Worm (Caenorhabditis elegans) whole organism, L4 larva: ENCODE results near the gene W05E10.5.

Experiments
- F44E2.7 ChIP-seq: fragments of 200-800 bp; sonication (Bioruptor generic); IDR thresholded peaks from 2 replicates; pipeline ENCODE4 v2.1.2; 2022; ENCODE audit warnings: missing genetic modification characterization, missing compliant biosample characterization
- mep-1 ChIP-seq: fragments of 150-350 bp; sonication (generic microtip); optimal IDR thresholded peaks from 3 replicates; lab custom pipeline; 2014; ENCODE audit warnings: missing biosample characterization, missing genetic modification characterization

DNA sequence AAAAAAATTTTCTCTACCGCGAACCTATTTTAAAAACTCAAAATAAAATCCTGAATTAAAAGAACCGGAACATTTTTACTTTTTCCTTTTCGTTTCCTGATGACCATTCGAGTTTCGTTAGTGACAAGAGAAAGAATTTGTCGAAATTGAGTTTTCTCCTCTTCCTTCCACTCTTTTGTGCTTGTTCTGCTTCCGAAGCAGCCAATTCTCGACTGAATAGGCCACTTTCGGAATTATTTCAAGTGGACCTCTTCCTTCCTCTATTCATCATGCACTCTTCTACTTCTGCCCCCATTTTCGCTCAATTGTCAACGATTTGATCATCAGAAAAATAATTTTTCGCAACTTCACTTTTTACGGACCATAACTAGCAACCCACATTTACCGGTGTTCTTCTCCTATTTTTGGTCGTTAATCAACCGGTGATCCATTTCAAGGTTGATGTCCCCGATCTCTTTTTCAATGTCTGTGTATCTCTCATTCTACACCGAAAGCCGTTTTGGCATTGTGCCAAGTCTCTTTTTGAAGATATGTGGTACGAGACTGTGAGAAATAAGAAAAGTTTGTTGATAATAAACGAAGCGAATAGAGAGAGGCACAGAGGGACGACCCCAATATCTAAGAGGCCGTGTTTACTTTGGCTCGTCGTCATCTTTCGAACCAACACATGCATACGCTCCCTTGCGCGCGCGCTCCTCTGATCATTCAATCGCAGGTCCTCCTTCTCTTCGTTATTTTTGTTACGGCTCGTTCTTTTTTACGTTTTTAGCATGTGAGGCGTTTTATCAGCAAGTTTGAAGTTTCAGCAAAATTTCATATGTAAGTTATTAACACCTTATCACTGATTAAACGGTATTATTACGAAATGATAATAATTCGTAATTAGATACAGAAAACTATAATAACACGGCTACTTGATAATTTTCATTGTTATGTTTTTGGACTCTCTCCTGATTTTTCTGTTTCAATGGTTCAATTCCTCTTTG, 20.6 kb downstream of the W05E10.5 start:
- TF ChIP-seq F44E2.7 (no peak), mep-1 (tag; lab: Kevin White, UChicago) (no peak)
